Worm (Caenorhabditis elegans): ENCODE measurements around the gene C33D9.13.

The C33D9.13 gene

DNA sequence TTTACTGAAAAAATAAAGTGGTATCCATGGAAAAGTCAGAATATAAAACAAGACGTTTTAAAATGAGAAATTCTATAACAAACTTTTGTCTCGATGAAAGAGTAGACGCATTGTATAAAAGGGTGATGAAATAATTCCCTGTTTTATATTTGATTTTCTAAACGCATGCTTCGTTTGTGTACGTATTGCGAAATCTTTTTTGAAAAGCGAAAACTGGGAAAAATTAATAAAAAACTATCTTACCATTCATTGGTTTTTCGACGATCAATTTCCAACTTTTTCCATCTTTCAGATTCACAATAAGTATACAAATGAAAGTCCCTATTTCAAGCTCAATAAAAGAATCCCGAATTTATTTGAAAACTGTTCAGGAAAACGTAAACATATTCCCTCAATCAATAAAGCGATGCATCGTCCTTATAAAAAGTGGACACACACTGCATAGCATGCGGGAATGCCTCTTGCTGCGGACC is at the start of gene C33D9.13:
Gene C33D9.13, minus strand, starts transcription at position 423 of the 473 bp plus-strand sequence.
- TF ChIP-seq ztf-23 (GFP tag; IDR thresholded peaks at IDR 0.05): no peak
- no peak for TF ChIP-seq T22C8.4 (GFP tag; IDR thresholded peaks at IDR 0.05)
- no peak for TF ChIP-seq flt-1 (GFP tag; IDR thresholded peaks at IDR 0.05)
- no peak for TF ChIP-seq ref-1 (GFP tag; conservative IDR thresholded peaks at IDR 0.05)
- no peak for TF ChIP-seq klf-2 (GFP tag; conservative IDR thresholded peaks at IDR 0.05)
- TF ChIP-seq med-1 (GFP tag; optimal IDR thresholded peaks at IDR 0.05; ENCODE audit: insufficient read depth): no peak
- TF ChIP-seq ztf-29 (GFP tag; IDR thresholded peaks at IDR 0.05): no peak
- no peak for TF ChIP-seq cog-1 (tag; optimal IDR thresholded peaks at IDR 0.05)
- TF ChIP-seq tab-1 (GFP tag; IDR thresholded peaks at IDR 0.05): no peak

ce11 chrIV:8830591-8830990 is 45.5 kb upstream of the C33D9.13 start, which contains the start of gene T28C6.8:
TSS of gene T28C6.8 (minus strand) at chrIV:8830727.
- no peak for TF ChIP-seq T22C8.4 (GFP tag; IDR thresholded peaks at IDR 0.05)
- TF ChIP-seq cog-1 (tag; optimal IDR thresholded peaks at IDR 0.05): no peak
- no peak for TF ChIP-seq med-1 (GFP tag; optimal IDR thresholded peaks at IDR 0.05; ENCODE audit: insufficient read depth)
- TF ChIP-seq klf-2 (GFP tag; conservative IDR thresholded peaks at IDR 0.05): no peak
- no peak for TF ChIP-seq ref-1 (GFP tag; conservative IDR thresholded peaks at IDR 0.05)
- TF ChIP-seq tab-1 (GFP tag; IDR thresholded peaks at IDR 0.05): no peak

DNA sequence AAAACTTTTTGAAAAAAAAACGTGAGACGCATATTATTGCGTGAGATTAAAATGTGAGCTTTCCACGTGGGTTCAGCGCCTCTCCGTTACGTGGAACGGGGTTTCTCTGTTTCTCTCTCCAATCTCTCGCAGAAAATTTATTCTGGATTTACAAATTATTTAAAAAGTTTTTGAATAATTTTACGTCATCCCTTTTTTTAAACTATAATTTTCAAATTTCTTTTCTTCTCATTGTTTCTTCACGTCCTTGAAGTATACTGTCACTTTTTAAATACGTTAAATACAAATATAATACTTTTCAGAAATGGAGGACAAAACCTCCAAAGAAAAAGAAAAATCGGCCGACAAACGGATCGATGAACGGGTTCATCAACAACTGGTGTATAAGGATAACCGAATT is 42.4 kb upstream of the C33D9.13 start, which contains the start of gene T28C6.7:
Gene T28C6.7, plus strand, starts transcription at position 301 of the 400 bp plus-strand sequence.
- TF ChIP-seq ztf-29 (GFP tag; IDR thresholded peaks at IDR 0.05): no peak
- TF ChIP-seq cog-1 (tag; optimal IDR thresholded peaks at IDR 0.05): no peak
- no peak for TF ChIP-seq ref-1 (GFP tag; conservative IDR thresholded peaks at IDR 0.05)
- TF ChIP-seq klf-2 (GFP tag; conservative IDR thresholded peaks at IDR 0.05): no peak
- TF ChIP-seq med-1 (GFP tag; optimal IDR thresholded peaks at IDR 0.05; ENCODE audit: insufficient read depth): no peak
- TF ChIP-seq ztf-23 (GFP tag; IDR thresholded peaks at IDR 0.05): no peak
- TF ChIP-seq tab-1 (GFP tag; IDR thresholded peaks at IDR 0.05): no peak
- no peak for TF ChIP-seq T22C8.4 (GFP tag; IDR thresholded peaks at IDR 0.05)
- TF ChIP-seq flt-1 (GFP tag; IDR thresholded peaks at IDR 0.05): no peak

DNA sequence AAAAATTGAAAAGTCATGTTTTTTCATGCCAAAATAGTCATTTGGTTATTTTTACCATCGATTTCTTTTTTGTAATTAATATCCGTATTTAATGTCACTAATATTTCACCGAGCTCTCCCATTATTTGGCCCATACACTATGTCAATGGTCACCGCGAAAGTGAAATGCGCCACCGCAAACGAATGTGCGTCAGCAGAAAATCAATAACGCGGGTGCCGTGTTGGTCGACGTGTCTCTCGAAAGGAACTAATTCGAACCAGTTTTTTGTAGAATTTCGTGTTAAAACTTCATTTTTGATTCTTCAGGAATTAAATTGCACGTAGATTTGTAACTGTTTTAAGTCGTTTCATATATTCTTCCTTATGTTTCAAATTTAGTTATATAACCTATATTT is 41.5 kb upstream of the C33D9.13 start:
- TF ChIP-seq tab-1 (GFP tag; IDR thresholded peaks at IDR 0.05) (no peak), med-1 (GFP tag; optimal IDR thresholded peaks at IDR 0.05; ENCODE audit: insufficient read depth) (no peak), klf-2 (GFP tag; conservative IDR thresholded peaks at IDR 0.05) (no peak), T22C8.4 (GFP tag; IDR thresholded peaks at IDR 0.05) (peak; percentile 80)

DNA sequence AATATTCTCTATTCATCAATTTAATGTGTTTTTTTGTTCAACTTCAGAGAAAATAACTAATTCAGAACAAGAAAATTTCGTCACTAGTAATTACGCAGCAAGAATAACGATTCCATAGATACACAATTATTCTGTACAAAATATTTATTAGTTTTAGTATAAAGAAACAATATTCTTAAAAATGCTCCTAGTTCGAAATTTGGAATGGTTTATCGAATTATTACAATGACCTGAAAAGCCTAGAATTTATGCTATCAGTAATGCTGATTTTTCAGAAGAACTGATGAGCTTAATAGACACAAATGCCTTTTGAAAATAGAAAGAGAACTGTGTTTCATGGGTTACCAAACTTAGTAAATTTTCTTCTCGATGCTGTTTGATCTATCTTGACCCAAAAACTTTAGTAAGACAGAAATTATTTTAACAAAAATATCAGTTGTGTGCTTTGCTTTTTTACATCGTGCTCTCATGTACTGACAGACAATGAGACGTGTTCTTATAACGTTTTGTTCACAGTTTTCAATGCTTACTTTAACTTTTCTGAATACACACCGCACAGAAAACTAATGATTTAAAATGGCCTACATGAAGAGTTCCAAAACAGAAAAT is 41.0 kb upstream of the C33D9.13 start:
- TF ChIP-seq ztf-23 (GFP tag; IDR thresholded peaks at IDR 0.05) (no peak), T22C8.4 (GFP tag; IDR thresholded peaks at IDR 0.05) (no peak), flt-1 (GFP tag; IDR thresholded peaks at IDR 0.05) (no peak), ref-1 (GFP tag; conservative IDR thresholded peaks at IDR 0.05) (no peak), cog-1 (tag; optimal IDR thresholded peaks at IDR 0.05) (no peak), tab-1 (GFP tag; IDR thresholded peaks at IDR 0.05) (no peak), med-1 (GFP tag; optimal IDR thresholded peaks at IDR 0.05; ENCODE audit: insufficient read depth) (no peak), klf-2 (GFP tag; conservative IDR thresholded peaks at IDR 0.05) (no peak), ztf-29 (GFP tag; IDR thresholded peaks at IDR 0.05) (no peak)

- no peak for TF ChIP-seq klf-2 (GFP tag; conservative IDR thresholded peaks at IDR 0.05)
- TF ChIP-seq tab-1 (GFP tag; IDR thresholded peaks at IDR 0.05): no peak
- no peak for TF ChIP-seq med-1 (GFP tag; optimal IDR thresholded peaks at IDR 0.05; ENCODE audit: insufficient read depth)
- TF ChIP-seq cog-1 (tag; optimal IDR thresholded peaks at IDR 0.05): no peak
- no peak for TF ChIP-seq ref-1 (GFP tag; conservative IDR thresholded peaks at IDR 0.05)
- TF ChIP-seq ztf-23 (GFP tag; IDR thresholded peaks at IDR 0.05): no peak
- TF ChIP-seq ztf-29 (GFP tag; IDR thresholded peaks at IDR 0.05): no peak
- TF ChIP-seq flt-1 (GFP tag; IDR thresholded peaks at IDR 0.05): no peak
- no peak for TF ChIP-seq T22C8.4 (GFP tag; IDR thresholded peaks at IDR 0.05)
Observed at ce11 chrIV:8824145-8824833, 39.2 kb upstream of the C33D9.13 start, which contains the start of the genes col-117 and col-3. TSS of gene col-117 (minus strand) at chrIV:8824195. TSS of gene col-3 (plus strand) at chrIV:8824783.

- TF ChIP-seq ztf-29 (GFP tag; IDR thresholded peaks at IDR 0.05) (no peak), ref-1 (GFP tag; conservative IDR thresholded peaks at IDR 0.05) (no peak), ztf-23 (GFP tag; IDR thresholded peaks at IDR 0.05) (no peak), cog-1 (tag; optimal IDR thresholded peaks at IDR 0.05) (no peak), T22C8.4 (GFP tag; IDR thresholded peaks at IDR 0.05) (no peak), klf-2 (GFP tag; conservative IDR thresholded peaks at IDR 0.05) (no peak), tab-1 (GFP tag; IDR thresholded peaks at IDR 0.05) (no peak), flt-1 (GFP tag; IDR thresholded peaks at IDR 0.05) (no peak), med-1 (GFP tag; optimal IDR thresholded peaks at IDR 0.05; ENCODE audit: insufficient read depth) (no peak)
Observed at ce11 chrIV:8822598-8822997, 37.5 kb upstream of the C33D9.13 start.

ce11 chrIV:8821147-8821546 is 36.1 kb upstream of the C33D9.13 start, which contains the start of gene T28C6.5:
TSS of gene T28C6.5 (plus strand) at chrIV:8821447.
- no peak for TF ChIP-seq T22C8.4 (GFP tag; IDR thresholded peaks at IDR 0.05)
- TF ChIP-seq ztf-23 (GFP tag; IDR thresholded peaks at IDR 0.05): no peak
- TF ChIP-seq tab-1 (GFP tag; IDR thresholded peaks at IDR 0.05): no peak
- TF ChIP-seq ref-1 (GFP tag; conservative IDR thresholded peaks at IDR 0.05): no peak
- no peak for TF ChIP-seq med-1 (GFP tag; optimal IDR thresholded peaks at IDR 0.05; ENCODE audit: insufficient read depth)
- TF ChIP-seq flt-1 (GFP tag; IDR thresholded peaks at IDR 0.05): no peak
- TF ChIP-seq klf-2 (GFP tag; conservative IDR thresholded peaks at IDR 0.05): no peak
- TF ChIP-seq cog-1 (tag; optimal IDR thresholded peaks at IDR 0.05): no peak
- TF ChIP-seq ztf-29 (GFP tag; IDR thresholded peaks at IDR 0.05): no peak

DNA sequence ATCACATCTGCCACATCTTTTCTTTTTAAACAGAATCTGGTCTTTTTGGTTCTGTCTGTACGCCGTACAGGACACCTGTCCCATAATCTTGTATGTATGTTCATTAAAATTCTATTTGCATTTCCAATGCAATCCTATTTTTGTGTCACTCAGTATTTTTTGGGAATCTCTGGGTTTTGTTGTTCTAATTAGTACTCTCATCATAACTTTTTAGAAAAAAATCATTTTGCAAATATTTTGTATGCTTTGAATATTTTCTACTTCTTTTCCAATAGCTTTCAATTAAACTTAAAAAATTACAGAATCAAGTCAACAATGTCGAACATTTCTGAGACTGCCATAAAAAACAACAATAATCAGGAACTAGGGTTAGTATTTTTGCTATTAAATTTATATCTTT is 35.0 kb upstream of the C33D9.13 start, which contains the start of gene T28C6.3:
Gene T28C6.3, plus strand, starts transcription at position 301 of the 400 bp plus-strand sequence.
- TF ChIP-seq ref-1 (GFP tag; conservative IDR thresholded peaks at IDR 0.05) (no peak), cog-1 (tag; optimal IDR thresholded peaks at IDR 0.05) (no peak), med-1 (GFP tag; optimal IDR thresholded peaks at IDR 0.05; ENCODE audit: insufficient read depth) (no peak), flt-1 (GFP tag; IDR thresholded peaks at IDR 0.05) (no peak), tab-1 (GFP tag; IDR thresholded peaks at IDR 0.05) (no peak), ztf-29 (GFP tag; IDR thresholded peaks at IDR 0.05) (no peak), T22C8.4 (GFP tag; IDR thresholded peaks at IDR 0.05) (no peak), klf-2 (GFP tag; conservative IDR thresholded peaks at IDR 0.05) (no peak), ztf-23 (GFP tag; IDR thresholded peaks at IDR 0.05) (no peak)
